Fruit fly (Drosophila melanogaster): Measurements from ENCODE around the gene repo.

repo gene

DNA sequence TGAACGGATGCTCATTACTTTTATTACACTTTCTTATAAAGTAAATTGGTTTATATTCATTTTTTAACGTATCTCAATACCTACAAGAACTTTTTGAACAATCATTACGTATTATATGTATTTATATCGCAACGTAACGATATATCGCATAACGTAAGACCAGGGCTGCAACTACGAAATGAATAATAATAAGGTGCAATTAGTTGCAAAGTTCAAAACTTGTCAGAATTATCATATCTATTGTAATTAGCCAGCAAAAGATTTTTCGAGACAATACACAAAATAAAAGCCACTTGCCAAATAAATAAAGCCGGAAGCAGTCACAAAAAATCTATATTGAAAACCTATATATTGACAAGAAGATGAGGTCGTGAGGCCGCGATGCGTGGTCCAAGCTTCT, 20.7 kb upstream of the repo start (continued):
- TF ChIP-seq nom (GFP tag; optimal IDR thresholded peaks at IDR 0.05) (no peak), CG2202 (tag; optimal IDR thresholded peaks at IDR 0.05) (no peak), CG3065 (GFP tag; optimal IDR thresholded peaks at IDR 0.05) (no peak), pb (GFP tag; optimal IDR thresholded peaks at IDR 0.05) (no peak), CG14014 (GFP tag; IDR thresholded peaks at IDR 0.05) (peak; percentile 48; the same call in 1 of the 2 replicates), CG17359 (tag; optimal IDR thresholded peaks at IDR 0.05) (peak; percentile 19), CG12769 (tag; optimal IDR thresholded peaks at IDR 0.05) (no peak), CG17361 (GFP tag; IDR thresholded peaks at IDR 0.05) (no peak), dysf (GFP tag; IDR thresholded peaks at IDR 0.05) (no peak), CG16863 (GFP tag; optimal IDR thresholded peaks at IDR 0.05) (peak; percentile 12), Stat92E (GFP tag; optimal IDR thresholded peaks at IDR 0.05) (no peak), CG15696 (tag; optimal IDR thresholded peaks at IDR 0.05) (no peak), Hmr (GFP tag; optimal IDR thresholded peaks at IDR 0.05) (peak; percentile 43), Opbp (GFP tag; IDR thresholded peaks at IDR 0.05; ENCODE audit: partially characterized antibody) (peak; percentile 52; the same call in 2 of the 3 replicates), CG10274 (GFP tag; optimal IDR thresholded peaks at IDR 0.05) (no peak), CG1233 (GFP tag; optimal IDR thresholded peaks at IDR 0.05) (no peak), Med (GFP tag) (peak; percentile 93), CG12104 (GFP tag; optimal IDR thresholded peaks at IDR 0.05) (no peak), CG8924 (tag; optimal IDR thresholded peaks at IDR 0.05) (no peak), Nf-YC (tag; optimal IDR thresholded peaks at IDR 0.05) (no peak), CG12219 (GFP tag; optimal IDR thresholded peaks at IDR 0.05) (no peak), CG10267 (tag; optimal IDR thresholded peaks at IDR 0.05) (no peak), CG2199 (GFP tag; IDR thresholded peaks at IDR 0.05) (no peak), az2 (GFP tag; optimal IDR thresholded peaks at IDR 0.05) (peak; percentile 35), D19B (GFP tag; optimal IDR thresholded peaks at IDR 0.05) (no peak), sens-2 (GFP tag; IDR thresholded peaks at IDR 0.05) (no peak), slp2 (GFP tag; optimal IDR thresholded peaks at IDR 0.05) (no peak), chm (GFP tag; IDR thresholded peaks at IDR 0.05) (no peak), chinmo (GFP tag; IDR thresholded peaks at IDR 0.05; ENCODE audit: partially characterized antibody) (peak; percentile 58; the same call in 1 of the 4 replicates), hbn (GFP tag; IDR thresholded peaks at IDR 0.05; ENCODE audit: partially characterized antibody) (peak; percentile 79), CrebB (tag; optimal IDR thresholded peaks at IDR 0.05) (no peak), CG1024 (GFP tag; IDR thresholded peaks at IDR 0.05) (no peak), CG14860 (GFP tag; IDR thresholded peaks at IDR 0.05; ENCODE audit: partially characterized antibody) (0 out of 3 replicates have a peak, but pooled peaks have one; percentile 36), H2.0 (GFP tag; IDR thresholded peaks at IDR 0.05) (no peak), Elba2 (GFP tag; optimal IDR thresholded peaks at IDR 0.05) (no peak), onecut (GFP tag; IDR thresholded peaks at IDR 0.05) (no peak), CoRest (tag; optimal IDR thresholded peaks at IDR 0.05) (peak; percentile 37), Hey (tag; optimal IDR thresholded peaks at IDR 0.05) (no peak), Gsc (GFP tag; IDR thresholded peaks at IDR 0.05) (no peak), oc (tag; optimal IDR thresholded peaks at IDR 0.05) (no peak), lab (GFP tag; optimal IDR thresholded peaks at IDR 0.05) (no peak), Mrtf (GFP tag; IDR thresholded peaks at IDR 0.05) (no peak), Mad (GFP tag; optimal IDR thresholded peaks at IDR 0.05) (peak; percentile 3), HmgZ (tag; optimal IDR thresholded peaks at IDR 0.05) (peak; percentile 46), org-1 (GFP tag; optimal IDR thresholded peaks at IDR 0.05) (no peak), B-H2 (GFP tag; optimal IDR thresholded peaks at IDR 0.05) (no peak), Atf6 (GFP tag; IDR thresholded peaks at IDR 0.05) (peak; percentile 10; the same call in 1 of the 2 replicates), CG10209 (GFP tag; optimal IDR thresholded peaks at IDR 0.05) (peak; percentile 3), CG1529 (GFP tag; optimal IDR thresholded peaks at IDR 0.05) (no peak), CG11560 (tag; IDR thresholded peaks at IDR 0.05) (no peak), CG6765 (GFP tag; optimal IDR thresholded peaks at IDR 0.05) (no peak)
